Fruit fly (Drosophila melanogaster): ENCODE measurements around the gene anchor.

DNA sequence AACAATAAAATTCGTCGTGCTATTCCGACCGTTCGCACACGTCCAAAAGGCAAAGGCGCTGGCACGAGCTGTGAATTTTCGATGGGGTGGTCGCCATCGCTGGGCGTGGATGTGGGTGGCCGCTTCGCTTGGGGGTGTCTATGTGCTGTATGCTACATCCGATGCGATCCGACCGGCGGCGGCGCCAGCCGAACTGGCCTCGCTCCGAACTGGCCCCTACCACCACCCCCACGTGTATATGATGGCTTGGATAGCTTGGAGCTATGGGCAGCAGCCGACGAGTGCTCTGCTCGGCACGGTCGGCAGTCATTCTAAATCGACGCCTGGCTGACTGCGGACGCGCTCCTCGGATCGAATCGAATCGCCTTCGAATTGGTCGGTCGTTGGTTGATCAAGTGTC lies 11.5 kb downstream of the anchor start, which contains the start of gene CG7497:
- TF ChIP-seq Mio (GFP tag; optimal IDR thresholded peaks at IDR 0.05) (no peak), Vsx2 (GFP tag; optimal IDR thresholded peaks at IDR 0.05; ENCODE audit: partially characterized antibody) (no peak)
